Fruit fly (Drosophila melanogaster): ENCODE measurements around the gene Npc2e.
A peak's percentile ranks its signal among the peaks of the same experiment; 100 is the strongest.

DNA sequence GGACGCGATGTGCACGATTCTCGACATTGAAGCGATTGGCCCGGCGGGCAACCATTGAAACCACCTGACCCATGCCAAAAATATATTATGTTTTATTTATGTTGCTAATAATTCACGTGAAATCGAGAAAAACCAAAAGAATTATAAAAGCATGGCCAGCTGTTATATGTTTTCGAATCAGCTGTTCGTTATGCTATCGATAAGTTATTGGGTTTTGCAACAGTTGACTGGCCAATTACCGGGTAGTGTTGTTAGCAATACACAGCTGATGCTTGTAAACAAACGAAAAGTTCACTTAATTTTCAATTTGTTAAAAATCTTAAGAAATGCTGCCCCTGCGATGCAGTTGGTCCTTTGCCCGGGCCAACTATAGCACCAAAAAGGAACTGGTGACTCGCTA lies 7.8 kb upstream of the Npc2e start, which contains the start of the genes CG11722 and mtTFB2:
- TF ChIP-seq Nf-YB (GFP tag; optimal IDR thresholded peaks at IDR 0.05) (peak; percentile 73), pzg (GFP tag; optimal IDR thresholded peaks at IDR 0.05) (peak; percentile 53), H2.0 (GFP tag; IDR thresholded peaks at IDR 0.05) (no peak), Dip2 (GFP tag; IDR thresholded peaks at IDR 0.05) (no peak), CG1647 (GFP tag; optimal IDR thresholded peaks at IDR 0.05) (no peak), run (tag; optimal IDR thresholded peaks at IDR 0.05) (no peak), wor (GFP tag; IDR thresholded peaks at IDR 0.05) (no peak), CG10462 (GFP tag; optimal IDR thresholded peaks at IDR 0.05) (no peak), fd64A (GFP tag; optimal IDR thresholded peaks at IDR 0.05) (no peak), Pdp1 (GFP tag; optimal IDR thresholded peaks at IDR 0.05) (peak in 1 of 2 experiments; percentile 84)
